Fruit fly (Drosophila melanogaster): ENCODE data around the gene CG18754.
A peak's percentile ranks its signal among the peaks of the same experiment; 100 is the strongest.

Gene CG18754

DNA sequence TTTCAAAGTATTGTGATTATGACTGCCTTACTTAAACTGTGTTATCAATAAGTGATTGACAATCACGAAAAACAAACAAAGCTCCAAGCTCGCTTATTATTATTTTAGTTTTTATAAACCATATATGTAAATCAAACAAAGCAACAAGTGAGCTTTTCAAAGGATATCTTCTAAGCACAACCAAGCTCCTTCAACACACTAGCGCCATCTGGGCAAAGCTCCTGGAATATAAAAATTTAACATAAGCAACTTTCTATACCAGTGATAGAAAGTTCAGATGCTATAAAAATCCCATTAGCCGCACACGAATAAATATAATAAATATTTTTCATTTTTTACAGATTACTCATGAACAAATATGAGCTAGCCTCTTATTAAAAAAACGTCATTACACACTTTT, 19.4 kb upstream of the CG18754 start:
- TF ChIP-seq CG1620 (GFP tag; optimal IDR thresholded peaks at IDR 0.05) (no peak), CG33017 (tag; optimal IDR thresholded peaks at IDR 0.05) (no peak), CG7101 (tag; optimal IDR thresholded peaks at IDR 0.05) (no peak), Crg-1 (GFP tag; optimal IDR thresholded peaks at IDR 0.05) (no peak), kay (GFP tag; ENCODE audit: borderline replicate concordance) (peak; percentile 77), Hr96 (GFP tag; optimal IDR thresholded peaks at IDR 0.05) (no peak), bab1 (GFP tag; optimal IDR thresholded peaks at IDR 0.05) (no peak), CG12768 (GFP tag; optimal IDR thresholded peaks at IDR 0.05) (no peak), CG7045 (GFP tag; optimal IDR thresholded peaks at IDR 0.05) (no peak), tj (GFP tag; optimal IDR thresholded peaks at IDR 0.05) (peak; percentile 20), CG14711 (tag; optimal IDR thresholded peaks at IDR 0.05) (no peak)

DNA sequence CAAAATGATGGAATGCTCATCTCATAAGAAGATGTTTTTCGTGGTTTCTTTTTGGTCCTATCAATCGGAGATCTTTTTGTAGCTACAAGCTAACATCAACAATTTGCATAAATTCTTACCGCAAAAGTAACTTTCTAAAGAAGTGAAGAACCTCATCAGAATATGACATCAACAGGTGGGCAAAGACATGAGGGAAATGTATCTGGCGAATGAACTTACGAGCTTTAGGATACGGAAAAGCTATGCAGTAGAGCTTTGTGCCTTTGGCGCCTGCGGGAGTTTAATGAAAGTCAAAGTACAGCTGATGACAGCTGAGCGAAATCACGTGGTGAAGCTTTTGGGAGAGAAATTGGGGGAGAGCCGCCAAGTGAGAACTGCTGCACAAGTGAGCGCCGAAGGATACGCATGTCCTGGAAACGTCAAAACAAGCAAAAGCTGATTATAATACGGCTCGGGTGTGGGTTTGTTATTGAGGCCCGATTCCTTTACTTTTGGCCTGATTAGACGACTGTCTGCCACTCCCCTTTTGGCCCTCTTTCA, 17.1 kb upstream of the CG18754 start:
- no peak for TF ChIP-seq Crg-1 (GFP tag; optimal IDR thresholded peaks at IDR 0.05)
- TF ChIP-seq ovo (GFP tag; optimal IDR thresholded peaks at IDR 0.05) = no peak
- TF ChIP-seq Mnt (GFP tag; optimal IDR thresholded peaks at IDR 0.05) = no peak
- TF ChIP-seq CG5204 (GFP tag; optimal IDR thresholded peaks at IDR 0.05) = no peak
- no peak for TF ChIP-seq Clk (GFP tag; optimal IDR thresholded peaks at IDR 0.05)
- TF ChIP-seq bab1 (GFP tag; optimal IDR thresholded peaks at IDR 0.05) = no peak
- no peak for TF ChIP-seq CG11617 (GFP tag; optimal IDR thresholded peaks at IDR 0.05)
- no peak for TF ChIP-seq CG12768 (GFP tag; optimal IDR thresholded peaks at IDR 0.05)
- TF ChIP-seq CG1620 (GFP tag; optimal IDR thresholded peaks at IDR 0.05) = no peak
- TF ChIP-seq tj (GFP tag; optimal IDR thresholded peaks at IDR 0.05) = no peak
- TF ChIP-seq CG33017 (tag; optimal IDR thresholded peaks at IDR 0.05) = no peak
- TF ChIP-seq Hr96 (GFP tag; optimal IDR thresholded peaks at IDR 0.05) = no peak
- TF ChIP-seq cnc (optimal IDR thresholded peaks at IDR 0.05) = no peak
- no peak for TF ChIP-seq CG7101 (tag; optimal IDR thresholded peaks at IDR 0.05)
- no peak for TF ChIP-seq pad (GFP tag; optimal IDR thresholded peaks at IDR 0.05)
- TF ChIP-seq kay (GFP tag; ENCODE audit: borderline replicate concordance) = no peak
- TF ChIP-seq CG7045 (GFP tag; optimal IDR thresholded peaks at IDR 0.05) = no peak

DNA sequence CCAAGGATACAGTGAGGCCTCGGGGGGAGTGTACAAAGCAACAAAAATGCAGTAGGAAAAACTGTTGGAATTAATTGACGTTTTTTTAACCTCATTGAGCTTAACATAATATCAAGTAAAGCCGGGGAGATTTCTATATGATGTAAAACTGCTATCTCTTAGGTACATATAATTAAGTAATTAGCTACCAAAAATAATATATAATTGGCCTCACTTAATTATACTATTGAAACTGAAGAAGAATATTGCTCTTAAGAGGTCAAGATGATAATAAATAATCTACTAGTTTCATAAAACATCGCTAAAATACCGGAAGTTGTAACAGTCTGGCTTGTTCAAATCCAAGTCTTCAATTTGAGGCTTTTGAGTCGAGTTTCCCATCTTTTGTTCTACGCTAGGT, 16.4 kb upstream of the CG18754 start:
- TF ChIP-seq CG12768 (GFP tag; optimal IDR thresholded peaks at IDR 0.05) (peak; percentile 39), CG5204 (GFP tag; optimal IDR thresholded peaks at IDR 0.05) (peak; percentile 19), cnc (optimal IDR thresholded peaks at IDR 0.05) (no peak), CG33017 (tag; optimal IDR thresholded peaks at IDR 0.05) (no peak), CG7045 (GFP tag; optimal IDR thresholded peaks at IDR 0.05) (peak; percentile 42)

DNA sequence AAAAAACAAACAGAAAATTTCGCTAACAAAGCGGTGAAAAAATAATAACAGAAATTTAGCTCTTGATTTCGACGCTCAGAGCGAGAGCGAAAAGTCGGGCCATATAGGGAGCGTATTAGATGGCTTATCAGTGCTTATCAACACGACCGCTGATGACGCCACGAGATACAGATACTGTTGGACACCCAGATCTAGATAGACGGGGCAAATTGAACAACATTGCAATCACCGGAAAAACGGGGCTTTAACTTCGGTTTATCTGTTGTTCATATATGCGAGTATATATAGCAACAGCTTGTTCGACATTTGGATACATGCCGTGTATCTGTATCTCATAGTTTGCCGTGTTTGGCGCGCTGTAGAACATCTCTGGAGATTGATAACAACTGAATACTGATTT, 15.3 kb upstream of the CG18754 start:
- TF ChIP-seq cnc (optimal IDR thresholded peaks at IDR 0.05) = no peak
- no peak for TF ChIP-seq tj (GFP tag; optimal IDR thresholded peaks at IDR 0.05)
- no peak for TF ChIP-seq Crg-1 (GFP tag; optimal IDR thresholded peaks at IDR 0.05)
- TF ChIP-seq Clk (GFP tag; optimal IDR thresholded peaks at IDR 0.05) = no peak
- TF ChIP-seq cic (GFP tag; optimal IDR thresholded peaks at IDR 0.05) = no peak
- no peak for TF ChIP-seq CG7101 (tag; optimal IDR thresholded peaks at IDR 0.05)
- no peak for TF ChIP-seq Mnt (GFP tag; optimal IDR thresholded peaks at IDR 0.05)
- no peak for TF ChIP-seq bab1 (GFP tag; optimal IDR thresholded peaks at IDR 0.05)
- TF ChIP-seq CG14711 (tag; optimal IDR thresholded peaks at IDR 0.05) = no peak
- no peak for TF ChIP-seq CG1620 (GFP tag; optimal IDR thresholded peaks at IDR 0.05)
- no peak for TF ChIP-seq CG11617 (GFP tag; optimal IDR thresholded peaks at IDR 0.05)
- TF ChIP-seq CG7045 (GFP tag; optimal IDR thresholded peaks at IDR 0.05) = no peak
- no peak for TF ChIP-seq pad (GFP tag; optimal IDR thresholded peaks at IDR 0.05)
- no peak for TF ChIP-seq ovo (GFP tag; optimal IDR thresholded peaks at IDR 0.05)
- no peak for TF ChIP-seq Hr96 (GFP tag; optimal IDR thresholded peaks at IDR 0.05)
- no peak for TF ChIP-seq CG12768 (GFP tag; optimal IDR thresholded peaks at IDR 0.05)
- TF ChIP-seq CG33017 (tag; optimal IDR thresholded peaks at IDR 0.05) = no peak
- no peak for TF ChIP-seq kay (GFP tag; ENCODE audit: borderline replicate concordance)

DNA sequence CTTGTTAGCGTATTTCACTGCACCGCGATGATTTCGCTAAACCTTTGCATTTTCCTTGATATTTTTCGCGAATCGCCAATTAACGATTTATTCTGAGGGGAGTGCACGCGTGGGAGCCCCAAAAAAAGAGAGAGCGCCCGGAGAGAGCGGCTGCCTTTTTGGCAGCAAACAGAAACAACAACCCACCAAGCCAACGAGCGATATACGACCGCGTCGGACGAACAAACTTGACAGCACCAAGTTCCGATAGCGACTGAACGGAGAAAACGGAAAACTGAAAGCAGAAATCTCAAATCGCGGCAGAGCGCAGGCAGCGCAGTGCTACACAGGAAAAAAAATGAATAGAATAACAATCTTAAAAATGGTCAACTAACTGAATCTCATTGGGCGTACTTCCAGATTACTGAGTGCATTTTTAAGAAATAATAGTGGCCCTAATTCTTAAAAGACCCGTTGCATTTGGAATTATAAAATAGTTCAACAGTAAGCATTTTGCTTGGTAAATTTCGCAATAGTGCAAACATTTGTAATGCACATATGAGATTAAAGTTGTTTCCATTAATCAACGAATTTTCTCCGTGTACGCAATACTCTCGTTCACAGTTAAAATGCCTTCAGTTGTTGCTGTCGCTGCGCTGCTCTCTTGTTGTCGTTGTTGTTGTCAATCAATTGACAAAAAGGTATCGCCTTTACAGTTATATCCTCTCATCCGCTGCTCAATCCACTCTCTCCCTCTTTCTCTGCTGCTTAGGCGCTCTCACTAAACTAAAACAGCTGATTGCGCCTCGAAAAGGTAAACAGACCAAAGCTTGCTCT, 14.2 kb upstream of the CG18754 start, which contains the start of gene CG31145:
CG31145 (minus strand) TSS at position 259 of the 816 bp plus-strand sequence.
- TF ChIP-seq Mnt (GFP tag; optimal IDR thresholded peaks at IDR 0.05) (peak; percentile 95), CG11617 (GFP tag; optimal IDR thresholded peaks at IDR 0.05) (peak; percentile 100), CG12768 (GFP tag; optimal IDR thresholded peaks at IDR 0.05) (peak; percentile 100), bab1 (GFP tag; optimal IDR thresholded peaks at IDR 0.05) (peak; percentile 98), kay (GFP tag; ENCODE audit: borderline replicate concordance) (peak; percentile 57), tj (GFP tag; optimal IDR thresholded peaks at IDR 0.05) (peak; percentile 95), CG5204 (GFP tag; optimal IDR thresholded peaks at IDR 0.05) (peak; percentile 100), Clk (GFP tag; optimal IDR thresholded peaks at IDR 0.05) (peak; percentile 99), toe (GFP tag; optimal IDR thresholded peaks at IDR 0.05) (peak; percentile 100), CG1620 (GFP tag; optimal IDR thresholded peaks at IDR 0.05) (peak; percentile 98), Hr96 (GFP tag; optimal IDR thresholded peaks at IDR 0.05) (peak; percentile 99), cic (GFP tag; optimal IDR thresholded peaks at IDR 0.05) (peak; percentile 96), CG33017 (tag; optimal IDR thresholded peaks at IDR 0.05) (peak; percentile 99), pad (GFP tag; optimal IDR thresholded peaks at IDR 0.05) (peak; percentile 96), Crg-1 (GFP tag; optimal IDR thresholded peaks at IDR 0.05) (peak; percentile 99), ovo (GFP tag; optimal IDR thresholded peaks at IDR 0.05) (peak; percentile 100), CG14711 (tag; optimal IDR thresholded peaks at IDR 0.05) (peak; percentile 96), cnc (optimal IDR thresholded peaks at IDR 0.05) (no peak), CG7101 (tag; optimal IDR thresholded peaks at IDR 0.05) (peak; percentile 99), CG7045 (GFP tag; optimal IDR thresholded peaks at IDR 0.05) (peak; percentile 100)

Data from whole organism, adult.